Fruit fly (Drosophila melanogaster) whole organism, prepupa: Measurements from ENCODE around the gene Obp73a.

Experiments used
- Blimp-1 ChIP-seq: fragments of 200-800 bp; sonication (Bioruptor generic); optimal IDR thresholded peaks from 3 replicates; lab custom pipeline; 2017; ENCODE audit warnings: missing biosample characterization, missing genetic modification characterization, mild to moderate bottlenecking, moderate library complexity, missing genetic modification reagents
- CG10631 ChIP-seq: fragments of 200-800 bp; sonication (Bioruptor generic); optimal IDR thresholded peaks from 2 replicates; lab custom pipeline; 2016; ENCODE audit warnings: missing biosample characterization, missing genetic modification characterization
- CG10669 ChIP-seq: fragments of 200-800 bp; sonication (Bioruptor generic); optimal IDR thresholded peaks from 3 replicates; lab custom pipeline; 2018; ENCODE audit warnings: missing biosample characterization, mild to moderate bottlenecking, missing genetic modification characterization, moderate library complexity
- CG11294 ChIP-seq: fragments of 200-800 bp; sonication (Bioruptor generic); IDR thresholded peaks from 2 replicates; pipeline ENCODE4 v1.3.6; 2022; ENCODE audit warnings: missing biosample characterization, missing genetic modification characterization
- CG11762 ChIP-seq: fragments of 200-800 bp; sonication (Bioruptor generic); optimal IDR thresholded peaks from 3 replicates; lab custom pipeline; 2016; ENCODE audit warnings: missing biosample characterization, missing genetic modification characterization; ENCODE audit not compliant: insufficient read depth
- CG11902 ChIP-seq: fragments of 200-800 bp; sonication (Bioruptor generic); optimal IDR thresholded peaks from 3 replicates; lab custom pipeline; 2016; ENCODE audit warnings: missing biosample characterization, missing genetic modification characterization
- CG1621 ChIP-seq: fragments of 200-800 bp; sonication (Bioruptor generic); optimal IDR thresholded peaks from 3 replicates; lab custom pipeline; 2018; ENCODE audit warnings: missing biosample characterization, mild to moderate bottlenecking, missing genetic modification characterization
- CG16779 ChIP-seq: fragments of 200-800 bp; sonication (Bioruptor generic); optimal IDR thresholded peaks from 3 replicates; lab custom pipeline; 2017; ENCODE audit warnings: missing biosample characterization, mild to moderate bottlenecking, missing genetic modification characterization
- CG3032 ChIP-seq: fragments of 200-800 bp; optimal IDR thresholded peaks from 2 replicates; lab custom pipeline; 2019; ENCODE audit warnings: missing biosample characterization, mild to moderate bottlenecking, missing genetic modification characterization, moderate library complexity
- CG31627 ChIP-seq: fragments of 200-800 bp; sonication (Bioruptor generic); optimal IDR thresholded peaks from 3 replicates; lab custom pipeline; 2016; ENCODE audit warnings: missing biosample characterization, missing genetic modification characterization
- CG32006 ChIP-seq: fragments of 200-800 bp; sonication (Bioruptor generic); optimal IDR thresholded peaks from 3 replicates; lab custom pipeline; 2017; ENCODE audit warnings: missing biosample characterization, mild to moderate bottlenecking, missing genetic modification characterization
- CG34406 ChIP-seq: fragments of 200-800 bp; sonication (Bioruptor generic); optimal IDR thresholded peaks from 3 replicates; lab custom pipeline; 2016; ENCODE audit warnings: missing biosample characterization, missing genetic modification characterization
- CG3919 ChIP-seq: fragments of 200-800 bp; sonication (Bioruptor generic); optimal IDR thresholded peaks from 3 replicates; lab custom pipeline; 2016; ENCODE audit warnings: missing biosample characterization, missing genetic modification characterization
- CG4318 ChIP-seq: fragments of 200-800 bp; sonication (Bioruptor generic); optimal IDR thresholded peaks from 3 replicates; lab custom pipeline; 2017; ENCODE audit warnings: missing biosample characterization, mild to moderate bottlenecking, missing genetic modification characterization
- CG6163 ChIP-seq: fragments of 200-800 bp; sonication (Bioruptor generic); IDR thresholded peaks from 3 replicates; pipeline ENCODE4 v1.3.6; 2022; ENCODE audit warnings: missing biosample characterization, missing genetic modification characterization
- CG6276 ChIP-seq: fragments of 200-800 bp; sonication (Bioruptor generic); optimal IDR thresholded peaks from 2 replicates; lab custom pipeline; 2017; ENCODE audit warnings: missing biosample characterization, mild to moderate bottlenecking, missing genetic modification characterization
- CG6792 ChIP-seq: fragments of 200-800 bp; sonication (Bioruptor generic); optimal IDR thresholded peaks from 3 replicates; lab custom pipeline; 2016; ENCODE audit warnings: missing biosample characterization, missing genetic modification characterization
- CG6808 ChIP-seq: fragments of 200-800 bp; sonication (Bioruptor generic); optimal IDR thresholded peaks from 3 replicates; lab custom pipeline; 2017; ENCODE audit warnings: missing biosample characterization, missing genetic modification characterization, mild to moderate bottlenecking, moderate library complexity, missing genetic modification reagents
- CG6854 ChIP-seq: fragments of 200-800 bp; sonication (Bioruptor generic); optimal IDR thresholded peaks from 2 replicates; lab custom pipeline; 2017; ENCODE audit warnings: missing biosample characterization, mild to moderate bottlenecking, missing genetic modification characterization
- CG9139 ChIP-seq: fragments of 200-800 bp; sonication (Bioruptor generic); optimal IDR thresholded peaks from 3 replicates; lab custom pipeline; 2017; ENCODE audit warnings: missing biosample characterization, mild to moderate bottlenecking, missing genetic modification characterization
- Eip78C ChIP-seq: fragments of 200-800 bp; sonication (Bioruptor generic); peaks from one replicate; lab custom pipeline; 2016; ENCODE audit warnings: missing biosample characterization, missing genetic modification characterization
- Eip93F ChIP-seq: fragments of 200-800 bp; sonication (Bioruptor generic); optimal IDR thresholded peaks from 2 replicates; lab custom pipeline; 2016; ENCODE audit warnings: missing biosample characterization, mild to moderate bottlenecking, missing genetic modification characterization
- Ets21C ChIP-seq: fragments of 200-800 bp; sonication (Bioruptor generic); optimal IDR thresholded peaks from 3 replicates; lab custom pipeline; 2016; ENCODE audit warnings: missing biosample characterization, missing genetic modification characterization
- Ets96B ChIP-seq: fragments of 200-800 bp; optimal IDR thresholded peaks from 2 replicates; lab custom pipeline; 2019; ENCODE audit warnings: missing biosample characterization, mild to moderate bottlenecking, missing genetic modification characterization, moderate library complexity
- Gug ChIP-seq: fragments of 200-800 bp; sonication (Bioruptor generic); IDR thresholded peaks from 2 replicates; pipeline ENCODE4 v1.3.6; 2022; ENCODE audit warnings: missing biosample characterization, missing genetic modification characterization
- Hr38 ChIP-seq: sonication (Bioruptor generic); optimal IDR thresholded peaks from 2 replicates; lab custom pipeline; 2016; ENCODE audit warnings: missing biosample characterization, missing genetic modification characterization
- Hr39 ChIP-seq: fragments of 200-800 bp; sonication (Bioruptor generic); optimal IDR thresholded peaks from 2 replicates; lab custom pipeline; 2016; ENCODE audit warnings: missing biosample characterization, missing genetic modification characterization
- Hr4 ChIP-seq: fragments of 200-800 bp; sonication (Bioruptor generic); optimal IDR thresholded peaks from 3 replicates; lab custom pipeline; 2016; ENCODE audit warnings: missing biosample characterization, missing genetic modification characterization
- Lpt ChIP-seq: fragments of 200-800 bp; sonication (Bioruptor generic); optimal IDR thresholded peaks from 3 replicates; lab custom pipeline; 2016; ENCODE audit warnings: missing biosample characterization, missing genetic modification characterization
- Met ChIP-seq: fragments of 200-800 bp; sonication (Bioruptor generic); optimal IDR thresholded peaks from 3 replicates; lab custom pipeline; 2016; ENCODE audit warnings: missing biosample characterization, missing genetic modification characterization
- Sox102F ChIP-seq: fragments of 200-800 bp; sonication (Bioruptor generic); optimal IDR thresholded peaks from 2 replicates; lab custom pipeline; 2016; ENCODE audit warnings: missing biosample characterization, mild to moderate bottlenecking, missing genetic modification characterization
- Sox14 ChIP-seq: fragments of 200-800 bp; sonication (Bioruptor generic); optimal IDR thresholded peaks from 3 replicates; lab custom pipeline; 2016; ENCODE audit warnings: missing biosample characterization, missing genetic modification characterization
- achi ChIP-seq: fragments of 200-800 bp; sonication (Bioruptor generic); optimal IDR thresholded peaks from 3 replicates; lab custom pipeline; 2016; ENCODE audit warnings: missing biosample characterization, missing genetic modification characterization
- acj6 ChIP-seq: fragments of 200-800 bp; sonication (Bioruptor generic); optimal IDR thresholded peaks from 3 replicates; lab custom pipeline; 2016; ENCODE audit warnings: missing biosample characterization, missing genetic modification characterization
- cyc ChIP-seq: fragments of 200-800 bp; sonication (Bioruptor generic); optimal IDR thresholded peaks from 3 replicates; lab custom pipeline; 2016; ENCODE audit warnings: missing biosample characterization, missing genetic modification characterization
- dac ChIP-seq: fragments of 200-800 bp; sonication (Bioruptor generic); optimal IDR thresholded peaks from 2 replicates; lab custom pipeline; 2017; ENCODE audit warnings: missing biosample characterization, mild to moderate bottlenecking, missing genetic modification characterization
- dsx ChIP-seq: fragments of 200-800 bp; optimal IDR thresholded peaks from 3 replicates; lab custom pipeline; 2019; ENCODE audit warnings: missing biosample characterization, mild to moderate bottlenecking, missing genetic modification characterization, moderate library complexity; ENCODE audit not compliant: poor library complexity, severe bottlenecking
- eg ChIP-seq: fragments of 200-800 bp; sonication (Bioruptor generic); IDR thresholded peaks from 3 replicates; pipeline ENCODE4 v1.3.6; 2022; ENCODE audit warnings: missing biosample characterization, missing genetic modification characterization
- esn ChIP-seq: fragments of 200-800 bp; sonication (Bioruptor generic); optimal IDR thresholded peaks from 2 replicates; lab custom pipeline; 2016; ENCODE audit warnings: missing biosample characterization, mild to moderate bottlenecking, missing genetic modification characterization, moderate library complexity
- fd59A ChIP-seq: fragments of 200-800 bp; sonication (Bioruptor generic); optimal IDR thresholded peaks from 2 replicates; lab custom pipeline; 2017; ENCODE audit warnings: missing biosample characterization, mild to moderate bottlenecking, missing genetic modification characterization, missing genetic modification reagents
- fd85E ChIP-seq: fragments of 200-800 bp; sonication (Bioruptor generic); optimal IDR thresholded peaks from 3 replicates; lab custom pipeline; 2016; ENCODE audit warnings: missing biosample characterization, missing genetic modification characterization
- fkh ChIP-seq: fragments of 200-800 bp; sonication (Bioruptor generic); optimal IDR thresholded peaks from 3 replicates; lab custom pipeline; 2017; ENCODE audit warnings: missing biosample characterization, mild to moderate bottlenecking, missing genetic modification characterization, moderate library complexity
- lz ChIP-seq: fragments of 200-800 bp; sonication (Bioruptor generic); optimal IDR thresholded peaks from 3 replicates; lab custom pipeline; 2016; ENCODE audit warnings: missing biosample characterization, missing genetic modification characterization
- net ChIP-seq: fragments of 200-800 bp; sonication (Bioruptor generic); optimal IDR thresholded peaks from 3 replicates; lab custom pipeline; 2016; ENCODE audit warnings: missing biosample characterization, missing genetic modification characterization
- pdm3 ChIP-seq: fragments of 200-800 bp; sonication (Bioruptor generic); optimal IDR thresholded peaks from 3 replicates; lab custom pipeline; 2016; ENCODE audit warnings: missing biosample characterization, missing genetic modification characterization
- salr ChIP-seq, 2 experiments: fragments of 200-800 bp; sonication (Bioruptor generic); optimal IDR thresholded peaks; 3 replicates each; lab custom pipeline; 2016 to 2018; ENCODE audit warnings: missing biosample characterization in 2 of 2, missing genetic modification characterization in 2 of 2, mild to moderate bottlenecking in 1 of 2
- spab ChIP-seq: fragments of 200-800 bp; sonication (Bioruptor generic); optimal IDR thresholded peaks from 2 replicates; lab custom pipeline; 2017; ENCODE audit warnings: missing biosample characterization, mild to moderate bottlenecking, missing genetic modification characterization, missing genetic modification reagents
- ss ChIP-seq, 2 experiments: fragments of 200-800 bp; sonication (Bioruptor generic); optimal IDR thresholded peaks; 2 replicates in 1 of 2; 3 replicates in 1 of 2; lab custom pipeline; 2017 to 2018; ENCODE audit warnings: mild to moderate bottlenecking in 2 of 2, missing biosample characterization in 2 of 2, missing genetic modification characterization in 2 of 2, moderate library complexity in 1 of 2
- vri ChIP-seq: fragments of 200-800 bp; sonication (Bioruptor generic); optimal IDR thresholded peaks from 3 replicates; lab custom pipeline; 2016; ENCODE audit warnings: missing biosample characterization, mild to moderate bottlenecking, missing genetic modification characterization

Obp73a gene

DNA sequence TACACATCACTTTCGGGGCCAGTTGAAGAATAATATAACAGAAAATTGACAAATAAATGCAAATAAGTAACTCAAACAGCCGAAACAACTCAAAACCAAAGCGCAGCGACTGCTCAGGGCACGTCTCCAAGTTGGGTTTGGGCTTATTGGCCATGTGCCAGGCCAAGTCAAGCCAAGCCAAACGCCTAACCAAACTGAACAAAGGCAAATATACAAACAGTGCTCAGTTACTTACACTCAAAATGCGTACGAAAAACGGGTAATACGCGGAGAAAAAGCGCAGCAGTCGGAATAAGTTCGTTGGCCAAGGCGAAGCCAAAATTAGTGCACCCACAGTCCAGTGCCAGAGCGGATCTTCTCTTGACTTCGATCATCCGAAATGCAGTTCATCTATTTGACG lies 21.2 kb upstream of the Obp73a start, which contains the start of gene CG13028:
Gene CG13028 (plus strand): TSS at position 301 of the 400 bp plus-strand sequence.
- TF ChIP-seq vri (GFP tag; lab: Kevin White, UChicago): no peak
- no peak for TF ChIP-seq Eip78C
- TF ChIP-seq CG6854: no peak
- no peak for TF ChIP-seq CG31627
- TF ChIP-seq CG11902 (GFP tag; lab: Kevin White, UChicago): no peak
- no peak for TF ChIP-seq Hr4 (GFP tag; lab: Kevin White, UChicago)
- TF ChIP-seq cyc: no peak
- no peak for TF ChIP-seq CG6163 (GFP tag; lab: Robert Waterston, UW)
- TF ChIP-seq CG6792: no peak
- TF ChIP-seq CG11762 (GFP tag; lab: Kevin White, UChicago): no peak
- no peak for TF ChIP-seq CG10631 (GFP tag; lab: Kevin White, UChicago)
- no peak for TF ChIP-seq acj6

DNA sequence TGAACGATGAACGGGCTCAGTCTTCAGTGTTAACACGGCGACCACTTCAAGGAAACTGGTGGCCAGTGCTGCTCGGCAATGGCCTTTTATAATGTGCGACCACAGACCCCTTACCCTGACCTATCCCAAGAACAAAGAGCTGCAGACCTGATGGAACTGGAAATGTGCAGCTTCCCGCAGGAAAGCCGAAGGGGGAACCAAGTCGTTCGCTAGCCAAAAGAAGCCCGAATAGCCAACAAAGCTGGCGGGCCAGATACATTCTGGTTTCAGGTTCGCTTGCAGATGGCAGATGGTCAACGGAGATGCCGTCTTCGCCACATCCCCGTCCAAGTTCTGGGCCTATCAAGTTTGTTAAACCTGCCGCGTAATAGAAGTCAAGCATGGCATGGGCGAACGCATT lies 16.8 kb upstream of the Obp73a start, which contains the start of gene CG13023:
Gene CG13023 (minus strand): TSS at position 60 of the 400 bp plus-strand sequence.
- TF ChIP-seq CG9139 (GFP tag; lab: Kevin White, UChicago): peak; percentile 8
- TF ChIP-seq CG1621 (tag; lab: Kevin White, UChicago): peak; percentile 16
- TF ChIP-seq Eip93F (GFP tag; lab: Kevin White, UChicago): no peak
- no peak for TF ChIP-seq achi (GFP tag; lab: Kevin White, UChicago)
- TF ChIP-seq CG34406 (GFP tag; lab: Kevin White, UChicago): no peak
- no peak for TF ChIP-seq net (GFP tag; lab: Kevin White, UChicago)
- 0 out of 3 replicates have a peak, but pooled peaks have one; percentile 22 for TF ChIP-seq eg (GFP tag; lab: Robert Waterston, UW)
- TF ChIP-seq Ets21C: no peak
- no peak for TF ChIP-seq Hr4 (GFP tag; lab: Kevin White, UChicago)
- no peak for TF ChIP-seq Eip78C
- TF ChIP-seq CG6808: peak; percentile 9
- TF ChIP-seq CG16779 (tag; lab: Kevin White, UChicago): no peak
- no peak for TF ChIP-seq Gug (GFP tag; lab: Robert Waterston, UW)
- no peak for TF ChIP-seq esn (GFP tag; lab: Kevin White, UChicago)
- no peak for TF ChIP-seq CG6792
- TF ChIP-seq salr (GFP tag; optimal IDR thresholded peaks at IDR 0.05; lab: Kevin White, UChicago): no peak
- TF ChIP-seq CG11762 (GFP tag; lab: Kevin White, UChicago): no peak
- peak in 1 of 2 experiments; percentile 44 for TF ChIP-seq ss (GFP tag; optimal IDR thresholded peaks at IDR 0.05; lab: Kevin White, UChicago)
- no peak for TF ChIP-seq acj6
- no peak for TF ChIP-seq CG10669 (GFP tag; lab: Kevin White, UChicago)
- TF ChIP-seq CG11294: no peak
- TF ChIP-seq Hr38 (GFP tag; lab: Kevin White, UChicago): no peak
- no peak for TF ChIP-seq dsx (GFP tag; lab: Kevin White, UChicago)
- TF ChIP-seq CG6276 (GFP tag; lab: Kevin White, UChicago): no peak
- no peak for TF ChIP-seq CG6163 (GFP tag; lab: Robert Waterston, UW)
- TF ChIP-seq Lpt (GFP tag; lab: Kevin White, UChicago): no peak
- TF ChIP-seq dac: no peak
- TF ChIP-seq Sox14 (GFP tag; lab: Kevin White, UChicago): peak; percentile 69
- no peak for TF ChIP-seq fd59A (GFP tag; lab: Kevin White, UChicago)
- TF ChIP-seq CG3032 (tag; lab: Kevin White, UChicago): no peak
- no peak for TF ChIP-seq fd85E (GFP tag; lab: Kevin White, UChicago)
- no peak for TF ChIP-seq spab (GFP tag; lab: Kevin White, UChicago)
- TF ChIP-seq Ets96B (tag; lab: Kevin White, UChicago): no peak
- peak; percentile 2 for TF ChIP-seq CG3919
- TF ChIP-seq cyc: no peak
- no peak for TF ChIP-seq pdm3
- TF ChIP-seq Blimp-1 (GFP tag; lab: Kevin White, UChicago): no peak
- TF ChIP-seq lz (GFP tag; lab: Kevin White, UChicago): no peak
- TF ChIP-seq fkh (GFP tag; lab: Kevin White, UChicago): no peak
- TF ChIP-seq Sox102F (GFP tag; lab: Kevin White, UChicago): no peak
- no peak for TF ChIP-seq CG32006 (GFP tag; lab: Kevin White, UChicago)
- no peak for TF ChIP-seq Met
- no peak for TF ChIP-seq CG31627
- TF ChIP-seq CG6854: no peak
- TF ChIP-seq Hr39 (GFP tag; lab: Kevin White, UChicago): no peak
- TF ChIP-seq CG4318 (GFP tag; lab: Kevin White, UChicago): no peak
